Fruit fly (Drosophila melanogaster) whole organism, prepupa: Measurements from ENCODE around the gene Cdk1.

Source experiments
- Blimp-1 ChIP-seq: fragments of 200-800 bp; sonication (Bioruptor generic); optimal IDR thresholded peaks from 3 replicates; lab custom pipeline; 2017; ENCODE audit warnings: missing biosample characterization, missing genetic modification characterization, mild to moderate bottlenecking, moderate library complexity, missing genetic modification reagents
- fkh ChIP-seq: fragments of 200-800 bp; sonication (Bioruptor generic); optimal IDR thresholded peaks from 3 replicates; lab custom pipeline; 2017; ENCODE audit warnings: missing biosample characterization, mild to moderate bottlenecking, missing genetic modification characterization, moderate library complexity

dm6 chr2L:10378631-10379030, 7.4 kb downstream of the Cdk1 start:
- TF ChIP-seq Blimp-1 (GFP tag; lab: Kevin White, UChicago) = no peak
- TF ChIP-seq fkh (GFP tag; lab: Kevin White, UChicago) = no peak
